Worm (Caenorhabditis elegans) whole organism, mixed stage, embryonic: ENCODE data around the gene dpf-4.

Experiments
- M03D4.4 ChIP-seq: sonication (generic microtip); optimal IDR thresholded peaks from 2 replicates; lab custom pipeline; 2017; ENCODE audit warnings: mild to moderate bottlenecking, missing genetic modification characterization, missing compliant biosample characterization
- bed-3 ChIP-seq: fragments of 200-800 bp; sonication (Bioruptor generic); optimal IDR thresholded peaks from 3 replicates; lab custom pipeline; 2018; ENCODE audit warnings: mild to moderate bottlenecking, missing genetic modification characterization, moderate library complexity, missing compliant biosample characterization
- blmp-1 ChIP-seq: fragments of 150-350 bp; optimal IDR thresholded peaks from 2 replicates; lab custom pipeline; 2014; ENCODE audit warnings: missing biosample characterization, missing genetic modification characterization
- ceh-39 ChIP-seq: fragments of 150-350 bp; optimal IDR thresholded peaks from 2 replicates; lab custom pipeline; 2014; ENCODE audit warnings: missing biosample characterization, missing genetic modification characterization
- ceh-43 ChIP-seq: fragments of 200-800 bp; sonication (Bioruptor generic); optimal IDR thresholded peaks from 2 replicates; lab custom pipeline; 2018; ENCODE audit warnings: mild to moderate bottlenecking, missing genetic modification characterization, moderate library complexity, missing compliant biosample characterization
- ceh-83 ChIP-seq: fragments of 200-800 bp; sonication (Bioruptor generic); optimal IDR thresholded peaks from 2 replicates; lab custom pipeline; 2018; ENCODE audit warnings: mild to moderate bottlenecking, missing genetic modification characterization, missing compliant biosample characterization
- ces-1 ChIP-seq: fragments of 150-350 bp; optimal IDR thresholded peaks from 2 replicates; lab custom pipeline; 2014; ENCODE audit warnings: missing biosample characterization, missing genetic modification reagents, missing genetic modification characterization
- cnd-1 ChIP-seq: fragments of 200-800 bp; sonication (Bioruptor generic); optimal IDR thresholded peaks from 2 replicates; lab custom pipeline; 2018; ENCODE audit warnings: mild to moderate bottlenecking, missing genetic modification characterization, missing compliant biosample characterization
- drap-1 ChIP-seq: fragments of 200-800 bp; sonication (Bioruptor generic); optimal IDR thresholded peaks from 3 replicates; lab custom pipeline; 2018; ENCODE audit warnings: mild to moderate bottlenecking, missing genetic modification characterization, missing compliant biosample characterization
- elt-1 ChIP-seq: sonication (generic microtip); optimal IDR thresholded peaks from 2 replicates; lab custom pipeline; 2017; ENCODE audit warnings: missing genetic modification characterization, mild to moderate bottlenecking, missing compliant biosample characterization, antibody characterized with exemption, moderate library complexity, borderline replicate concordance; ENCODE audit not compliant: insufficient read depth
- elt-3 ChIP-seq: fragments of 150-350 bp; optimal IDR thresholded peaks from 2 replicates; lab custom pipeline; 2014; ENCODE audit warnings: missing biosample characterization, missing genetic modification characterization
- flh-1 ChIP-seq: fragments of 200-800 bp; sonication (Bioruptor generic); optimal IDR thresholded peaks from 2 replicates; lab custom pipeline; 2018; ENCODE audit warnings: mild to moderate bottlenecking, missing genetic modification characterization, moderate library complexity, missing compliant biosample characterization
- ham-2 ChIP-seq: fragments of 200-800 bp; sonication (Bioruptor generic); optimal IDR thresholded peaks from 2 replicates; lab custom pipeline; 2018; ENCODE audit warnings: mild to moderate bottlenecking, missing genetic modification characterization, missing compliant biosample characterization
- hlh-1 ChIP-seq: fragments of 150-350 bp; optimal IDR thresholded peaks from 2 replicates; lab custom pipeline; 2014; ENCODE audit warnings: missing biosample characterization, missing genetic modification reagents, missing genetic modification characterization
- lin-13 ChIP-seq: fragments of 150-350 bp; optimal IDR thresholded peaks from 2 replicates; lab custom pipeline; 2014; ENCODE audit warnings: missing biosample characterization, missing genetic modification characterization
- lin-32 ChIP-seq: fragments of 200-800 bp; sonication (Bioruptor generic); optimal IDR thresholded peaks from 2 replicates; lab custom pipeline; 2018; ENCODE audit warnings: mild to moderate bottlenecking, missing genetic modification characterization, missing compliant biosample characterization
- lsy-2 ChIP-seq: fragments of 150-350 bp; optimal IDR thresholded peaks from 2 replicates; lab custom pipeline; 2014; ENCODE audit warnings: missing biosample characterization, missing genetic modification characterization
- mab-5 ChIP-seq: fragments of 150-350 bp; optimal IDR thresholded peaks from 2 replicates; lab custom pipeline; 2014; ENCODE audit warnings: missing biosample characterization, missing genetic modification characterization
- mep-1 ChIP-seq: fragments of 150-350 bp; optimal IDR thresholded peaks from 2 replicates; lab custom pipeline; 2017; ENCODE audit warnings: missing biosample characterization, missing genetic modification reagents, missing genetic modification characterization, inconsistent platforms
- mls-2 ChIP-seq: sonication (generic microtip); optimal IDR thresholded peaks from 2 replicates; lab custom pipeline; 2016; ENCODE audit warnings: mild to moderate bottlenecking, missing genetic modification characterization, moderate library complexity, missing compliant biosample characterization
- nhr-12 ChIP-seq: fragments of 150-350 bp; optimal IDR thresholded peaks from 2 replicates; lab custom pipeline; 2014; ENCODE audit warnings: missing biosample characterization, missing genetic modification characterization
- nhr-2 ChIP-seq: fragments of 150-350 bp; optimal IDR thresholded peaks from 2 replicates; lab custom pipeline; 2014; ENCODE audit warnings: missing biosample characterization, missing genetic modification characterization
- nhr-237 ChIP-seq: fragments of 150-350 bp; optimal IDR thresholded peaks from 2 replicates; lab custom pipeline; 2014; ENCODE audit warnings: missing biosample characterization, missing genetic modification characterization
- nhr-28 ChIP-seq: fragments of 150-350 bp; optimal IDR thresholded peaks from 2 replicates; lab custom pipeline; 2014; ENCODE audit warnings: missing biosample characterization, missing genetic modification characterization
- nhr-76 ChIP-seq: sonication (generic microtip); optimal IDR thresholded peaks from 2 replicates; lab custom pipeline; 2017; ENCODE audit warnings: missing biosample characterization, missing genetic modification characterization
- pha-4 ChIP-seq: fragments of 150-350 bp; optimal IDR thresholded peaks from 2 replicates; lab custom pipeline; 2018; ENCODE audit warnings: missing biosample characterization, missing genetic modification reagents, missing genetic modification characterization
- sem-2 ChIP-seq: fragments of 200-800 bp; sonication (Bioruptor generic); optimal IDR thresholded peaks from 2 replicates; lab custom pipeline; 2018; ENCODE audit warnings: mild to moderate bottlenecking, missing genetic modification characterization, missing compliant biosample characterization
- snpc-4 ChIP-seq: fragments of 150-350 bp; optimal IDR thresholded peaks from 2 replicates; lab custom pipeline; 2014; ENCODE audit warnings: missing biosample characterization, missing genetic modification characterization
- sptf-1 ChIP-seq: sonication (generic microtip); optimal IDR thresholded peaks from 2 replicates; lab custom pipeline; 2017; ENCODE audit warnings: mild to moderate bottlenecking, missing genetic modification characterization, moderate library complexity, missing compliant biosample characterization
- tbx-8 ChIP-seq: fragments of 200-800 bp; sonication (Bioruptor generic); optimal IDR thresholded peaks from 2 replicates; lab custom pipeline; 2018; ENCODE audit warnings: mild to moderate bottlenecking, missing genetic modification characterization, moderate library complexity, missing compliant biosample characterization
- unc-120 ChIP-seq: sonication (generic microtip); optimal IDR thresholded peaks from 2 replicates; lab custom pipeline; 2017; ENCODE audit warnings: missing genetic modification characterization, missing compliant biosample characterization; ENCODE audit not compliant: poor library complexity, severe bottlenecking
- unc-39 ChIP-seq: fragments of 150-350 bp; optimal IDR thresholded peaks from 2 replicates; lab custom pipeline; 2014; ENCODE audit warnings: missing biosample characterization, missing genetic modification characterization
- unc-62 ChIP-seq: fragments of 150-350 bp; optimal IDR thresholded peaks from 2 replicates; lab custom pipeline; 2014; ENCODE audit warnings: missing biosample characterization, missing genetic modification reagents, missing genetic modification characterization
- zip-8 ChIP-seq: fragments of 150-350 bp; optimal IDR thresholded peaks from 2 replicates; lab custom pipeline; 2014; ENCODE audit warnings: missing biosample characterization, missing genetic modification characterization
- ztf-11 ChIP-seq: fragments of 150-350 bp; optimal IDR thresholded peaks from 2 replicates; lab custom pipeline; 2014; ENCODE audit warnings: missing biosample characterization, missing genetic modification characterization

Gene dpf-4

ce11 chrIII:5902558-5902957 lies 43.5 kb downstream of the dpf-4 start:
- TF ChIP-seq ces-1 (GFP tag; lab: Kevin White, UChicago) (peak; percentile 82), nhr-12 (tag; lab: Kevin White, UChicago) (no peak)

ce11 chrIII:5906059-5906458 lies 47.0 kb downstream of the dpf-4 start, which contains the start of gene dpff-1:
Gene dpff-1 (minus strand): TSS chrIII:5906346.
- TF ChIP-seq ces-1 (GFP tag; lab: Kevin White, UChicago) (no peak), lin-32 (GFP tag; lab: Kevin White, UChicago) (no peak), hlh-1 (tag; lab: Kevin White, UChicago) (peak; percentile 70), nhr-2 (tag; lab: Kevin White, UChicago) (no peak), nhr-28 (tag; lab: Kevin White, UChicago) (no peak), bed-3 (GFP tag; lab: Kevin White, UChicago) (no peak), ceh-39 (tag; lab: Kevin White, UChicago) (peak; percentile 67), sem-2 (no peak), drap-1 (GFP tag; lab: Kevin White, UChicago) (no peak), elt-3 (tag; lab: Kevin White, UChicago) (no peak), mab-5 (no peak), zip-8 (tag; lab: Kevin White, UChicago) (no peak), ztf-11 (tag; lab: Kevin White, UChicago) (no peak), M03D4.4 (tag; lab: Kevin White, UChicago) (no peak), lin-13 (peak; percentile 27), unc-62 (no peak), pha-4 (tag; lab: Kevin White, UChicago) (peak; percentile 29), unc-120 (no peak), mep-1 (tag; lab: Kevin White, UChicago) (peak; percentile 2), flh-1 (GFP tag; lab: Kevin White, UChicago) (no peak), ceh-43 (peak; percentile 50), blmp-1 (no peak), tbx-8 (GFP tag; lab: Kevin White, UChicago) (no peak), nhr-237 (no peak), mls-2 (no peak), nhr-12 (tag; lab: Kevin White, UChicago) (no peak), ham-2 (no peak), lsy-2 (tag; lab: Kevin White, UChicago) (no peak), cnd-1 (tag; lab: Kevin White, UChicago) (peak; percentile 7), ceh-83 (GFP tag; lab: Kevin White, UChicago) (no peak), nhr-76 (no peak), sptf-1 (tag; lab: Kevin White, UChicago) (no peak), elt-1 (tag; lab: Kevin White, UChicago) (no peak)

- TF ChIP-seq snpc-4 (no peak), nhr-12 (tag; lab: Kevin White, UChicago) (no peak), nhr-76 (no peak), hlh-1 (tag; lab: Kevin White, UChicago) (no peak), nhr-28 (tag; lab: Kevin White, UChicago) (no peak), ham-2 (no peak), tbx-8 (GFP tag; lab: Kevin White, UChicago) (no peak)
Observed at ce11 chrIII:5906749-5907148, 47.6 kb downstream of the dpf-4 start, which contains the start of gene erd-2.2. Gene erd-2.2 (plus strand): TSS chrIII:5907049.

ce11 chrIII:5908408-5908807 lies 49.3 kb downstream of the dpf-4 start, which contains the start of gene C28H8.3:
Gene C28H8.3 (plus strand): TSS chrIII:5908700.
- TF ChIP-seq bed-3 (GFP tag; lab: Kevin White, UChicago) (no peak), nhr-237 (no peak), blmp-1 (no peak), lsy-2 (tag; lab: Kevin White, UChicago) (no peak), hlh-1 (tag; lab: Kevin White, UChicago) (no peak), sem-2 (no peak), unc-39 (tag; lab: Kevin White, UChicago) (no peak), tbx-8 (GFP tag; lab: Kevin White, UChicago) (no peak), unc-120 (no peak), ztf-11 (tag; lab: Kevin White, UChicago) (no peak)
- TF ChIP-seq, all 35 proteins: peak for 0
